Worm (Caenorhabditis elegans): ENCODE measurements around the gene C02E7.10.

DNA sequence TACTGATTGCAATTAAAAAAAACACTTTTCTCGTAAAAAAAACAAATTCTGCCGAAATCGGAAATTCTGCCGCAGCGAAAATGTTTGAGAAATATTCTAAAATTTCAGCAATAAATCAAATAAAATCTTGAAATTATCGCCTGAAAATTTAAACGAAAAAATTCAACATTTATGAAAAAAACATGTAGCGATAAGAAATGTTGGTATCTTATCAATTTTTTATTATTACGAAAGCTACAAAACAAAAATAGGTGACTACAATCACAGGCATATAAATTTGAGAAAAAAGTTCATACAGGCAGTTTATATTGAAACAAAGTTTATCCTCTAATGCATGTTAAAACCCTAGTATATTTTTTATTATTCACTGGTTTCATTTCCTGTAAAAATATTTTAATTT, 26.9 kb downstream of the C02E7.10 start, which contains the start of gene ugt-14:
- no peak for TF ChIP-seq ztf-3 (GFP tag; optimal IDR thresholded peaks at IDR 0.05)
- TF ChIP-seq hlh-12 (tag; optimal IDR thresholded peaks at IDR 0.05), result no peak
- TF ChIP-seq ceh-91 (GFP tag; IDR thresholded peaks at IDR 0.05), result no peak
- no peak for TF ChIP-seq zfh-2 (GFP tag; conservative IDR thresholded peaks at IDR 0.05)
- TF ChIP-seq madf-3 (GFP tag; IDR thresholded peaks at IDR 0.05), result no peak
- TF ChIP-seq Y56A3A.18 (GFP tag; IDR thresholded peaks at IDR 0.05), result no peak
- TF ChIP-seq ztf-26 (tag; optimal IDR thresholded peaks at IDR 0.05), result no peak
- no peak for TF ChIP-seq nhr-179 (tag; optimal IDR thresholded peaks at IDR 0.05)
- no peak for TF ChIP-seq lir-1 (GFP tag; conservative IDR thresholded peaks at IDR 0.05)

Data from whole organism, young adult.